Worm (Caenorhabditis elegans) whole organism, midembryonic: ENCODE data around the gene ZK1127.13.

Experiments used
- cog-1 ChIP-seq: sonication (generic microtip); optimal IDR thresholded peaks from 2 replicates; lab custom pipeline; 2016; ENCODE audit warnings: missing genetic modification characterization, missing compliant biosample characterization
- flt-1 ChIP-seq: fragments of 200-800 bp; sonication (Bioruptor generic); IDR thresholded peaks from 2 replicates; pipeline ENCODE4 v1.3.6; 2022; ENCODE audit warnings: missing genetic modification characterization, missing compliant biosample characterization
- med-1 ChIP-seq: sonication (generic microtip); optimal IDR thresholded peaks from 2 replicates; lab custom pipeline; 2017; ENCODE audit warnings: missing genetic modification characterization, mild to moderate bottlenecking, missing compliant biosample characterization, antibody characterized with exemption, missing genetic modification reagents; ENCODE audit not compliant: insufficient read depth
- ref-1 ChIP-seq: fragments of 200-800 bp; sonication (Bioruptor generic); conservative IDR thresholded peaks from 2 replicates; pipeline ENCODE4 v1.3.6; 2022; ENCODE audit warnings: missing genetic modification reagents, missing genetic modification characterization, missing compliant biosample characterization
- ztf-23 ChIP-seq: fragments of 200-800 bp; sonication (Bioruptor generic); IDR thresholded peaks from 2 replicates; pipeline ENCODE4 v1.3.6; 2022; ENCODE audit warnings: missing genetic modification reagents, missing genetic modification characterization, missing compliant biosample characterization
- ztf-29 ChIP-seq: fragments of 200-800 bp; sonication (Bioruptor generic); IDR thresholded peaks from 2 replicates; pipeline ENCODE4 v1.3.6; 2022; ENCODE audit warnings: missing genetic modification reagents, missing genetic modification characterization, missing compliant biosample characterization

DNA sequence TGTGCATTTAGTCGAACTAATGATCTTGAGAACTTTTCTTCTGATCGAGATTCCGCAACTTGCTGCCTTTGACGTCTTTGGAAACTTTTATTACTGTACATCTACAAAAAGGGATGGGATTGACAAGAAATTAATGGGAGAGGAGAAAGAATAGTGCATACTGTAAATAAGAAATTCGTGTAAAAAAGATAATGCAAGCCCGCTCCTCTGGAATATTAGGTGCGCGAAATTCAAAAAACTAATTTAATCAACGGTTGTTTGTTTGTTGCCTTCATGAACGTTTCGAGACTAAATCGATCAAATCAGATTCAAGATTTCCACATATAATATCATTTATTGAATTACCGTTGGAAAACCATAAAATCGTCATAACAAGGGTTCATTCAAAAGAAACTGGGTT is 16.8 kb downstream of the ZK1127.13 start, which contains the start of gene him-14:
- no peak for TF ChIP-seq flt-1 (GFP tag; lab: Robert Waterston, UW)
- TF ChIP-seq ztf-29, result no peak
- TF ChIP-seq ztf-23 (GFP tag; lab: Robert Waterston, UW), result no peak
- TF ChIP-seq med-1 (GFP tag; lab: Kevin White, UChicago), result no peak
- TF ChIP-seq cog-1 (tag; lab: Kevin White, UChicago), result no peak
- no peak for TF ChIP-seq ref-1
